Worm (Caenorhabditis elegans) whole organism, L4 larva: ENCODE results near the gene selt-1.1.

Experiments
- F37D6.2 ChIP-seq: sonication (generic microtip); optimal IDR thresholded peaks from 2 replicates; lab custom pipeline; 2016; ENCODE audit warnings: mild to moderate bottlenecking, missing genetic modification characterization, missing compliant biosample characterization
- F44E2.7 ChIP-seq: fragments of 200-800 bp; sonication (Bioruptor generic); IDR thresholded peaks from 2 replicates; pipeline ENCODE4 v2.1.2; 2022; ENCODE audit warnings: missing genetic modification characterization, missing compliant biosample characterization
- F49E8.2 ChIP-seq: sonication (generic microtip); optimal IDR thresholded peaks from 2 replicates; lab custom pipeline; 2016; ENCODE audit warnings: missing compliant biosample characterization, mild to moderate bottlenecking, missing genetic modification characterization, borderline replicate concordance
- R02D3.7 ChIP-seq: fragments of 150-350 bp; sonication (generic microtip); optimal IDR thresholded peaks from 3 replicates; lab custom pipeline; 2014; ENCODE audit warnings: missing biosample characterization, missing genetic modification characterization
- T20F7.1 ChIP-seq: fragments of 200-800 bp; sonication (Bioruptor generic); optimal IDR thresholded peaks from 2 replicates; lab custom pipeline; 2018; ENCODE audit warnings: mild to moderate bottlenecking, missing genetic modification characterization, missing compliant biosample characterization
- Y48G9A.11 ChIP-seq: fragments of 200-800 bp; sonication (Bioruptor generic); IDR thresholded peaks from 2 replicates; pipeline ENCODE4 v1.3.6; 2022; ENCODE audit warnings: missing genetic modification reagents, missing genetic modification characterization, missing compliant biosample characterization
- ZK546.5 ChIP-seq, 2 experiments: sonication (generic microtip); optimal IDR thresholded peaks; 2 replicates each; lab custom pipeline; 2017; ENCODE audit warnings: missing biosample characterization in 2 of 2, missing genetic modification characterization in 2 of 2
- aha-1 ChIP-seq: fragments of 150-350 bp; peaks from one replicate; lab custom pipeline; 2014; ENCODE audit warnings: missing biosample characterization, missing genetic modification characterization
- arid-1 ChIP-seq: fragments of 200-800 bp; sonication (Bioruptor generic); conservative IDR thresholded peaks from 2 replicates; pipeline ENCODE4 v1.3.6; 2022; ENCODE audit warnings: missing genetic modification reagents, missing genetic modification characterization, missing compliant biosample characterization
- ceh-20 ChIP-seq: fragments of 200-800 bp; sonication (Bioruptor generic); IDR thresholded peaks from 2 replicates; pipeline ENCODE4 v1.3.6; 2022; ENCODE audit warnings: missing genetic modification reagents, missing genetic modification characterization, missing compliant biosample characterization
- ceh-28 ChIP-seq: fragments of 150-350 bp; optimal IDR thresholded peaks from 2 replicates; lab custom pipeline; 2014; ENCODE audit warnings: missing biosample characterization, missing genetic modification reagents, missing genetic modification characterization
- ceh-32 ChIP-seq: sonication (generic microtip); optimal IDR thresholded peaks from 2 replicates; lab custom pipeline; 2016; ENCODE audit warnings: mild to moderate bottlenecking, missing genetic modification characterization, missing compliant biosample characterization; ENCODE audit not compliant: poor library complexity
- ceh-44 ChIP-seq: fragments of 200-800 bp; sonication (Bioruptor generic); IDR thresholded peaks from 2 replicates; pipeline ENCODE4 v1.3.6; 2022; ENCODE audit warnings: missing genetic modification reagents, missing genetic modification characterization, missing compliant biosample characterization
- ceh-82 ChIP-seq: sonication (generic microtip); optimal IDR thresholded peaks from 2 replicates; lab custom pipeline; 2017; ENCODE audit warnings: missing biosample characterization, missing genetic modification characterization
- daf-12 ChIP-seq: fragments of 150-350 bp; optimal IDR thresholded peaks from 2 replicates; lab custom pipeline; 2014; ENCODE audit warnings: missing biosample characterization, missing genetic modification reagents, missing genetic modification characterization
- daf-16 ChIP-seq, 3 experiments: sonication (generic microtip); optimal IDR thresholded peaks; 2 replicates each; lab custom pipeline; 2016 to 2017; ENCODE audit warnings: missing genetic modification characterization in 3 of 3, missing genetic modification reagents in 3 of 3, mild to moderate bottlenecking in 2 of 3, missing compliant biosample characterization in 2 of 3, missing biosample characterization in 1 of 3, moderate library complexity in 1 of 3
- dmd-6 ChIP-seq: fragments of 200-800 bp; sonication (Bioruptor generic); IDR thresholded peaks from 2 replicates; pipeline ENCODE4 v1.3.6; 2022; ENCODE audit warnings: missing genetic modification reagents, missing genetic modification characterization, missing compliant biosample characterization
- dmd-8 ChIP-seq: fragments of 200-800 bp; sonication (Bioruptor generic); IDR thresholded peaks from 2 replicates; pipeline ENCODE4 v1.3.6; 2022; ENCODE audit warnings: missing genetic modification characterization, missing compliant biosample characterization
- dpl-1 ChIP-seq: fragments of 150-350 bp; optimal IDR thresholded peaks from 2 replicates; lab custom pipeline; 2014; ENCODE audit warnings: missing biosample characterization, missing genetic modification reagents, missing genetic modification characterization
- duxl-1 ChIP-seq: sonication (generic microtip); optimal IDR thresholded peaks from 2 replicates; lab custom pipeline; 2016; ENCODE audit warnings: mild to moderate bottlenecking, missing genetic modification characterization, moderate library complexity, missing compliant biosample characterization; ENCODE audit not compliant: poor library complexity
- dve-1 ChIP-seq: sonication (generic microtip); optimal IDR thresholded peaks from 2 replicates; lab custom pipeline; 2017; ENCODE audit warnings: antibody characterized with exemption, mild to moderate bottlenecking, missing genetic modification characterization, missing compliant biosample characterization; ENCODE audit not compliant: insufficient read depth
- hif-1 ChIP-seq, 2 experiments: sonication (generic microtip); optimal IDR thresholded peaks; 2 replicates each; lab custom pipeline; 2016 to 2017; ENCODE audit warnings: missing compliant biosample characterization in 2 of 2, missing genetic modification characterization in 2 of 2, missing genetic modification reagents in 2 of 2, missing genotype in 2 of 2, mild to moderate bottlenecking in 1 of 2
- jun-1 ChIP-seq: fragments of 150-350 bp; optimal IDR thresholded peaks from 2 replicates; lab custom pipeline; 2014; ENCODE audit warnings: missing biosample characterization, missing genetic modification reagents, missing genetic modification characterization
- lim-7 ChIP-seq: fragments of 200-800 bp; sonication (Bioruptor generic); IDR thresholded peaks from 2 replicates; pipeline ENCODE4 v1.3.6; 2022; ENCODE audit warnings: missing genetic modification characterization, missing compliant biosample characterization
- lin-1 ChIP-seq: fragments of 200-800 bp; sonication (Bioruptor generic); IDR thresholded peaks from 2 replicates; pipeline ENCODE4 v1.3.6; 2022; ENCODE audit warnings: missing genetic modification reagents, missing genetic modification characterization, missing compliant biosample characterization
- lsy-2 ChIP-seq, 2 experiments: fragments of 150-350 bp in 1 of 2; sonication (generic microtip) in 1 of 2; optimal IDR thresholded peaks; 2 replicates each; lab custom pipeline; 2014 to 2017; ENCODE audit warnings: missing biosample characterization in 2 of 2, missing genetic modification characterization in 2 of 2
- madf-5 ChIP-seq, 2 experiments: fragments of 200-800 bp; sonication (Bioruptor generic); IDR thresholded peaks; 2 replicates each; pipeline ENCODE4 v1.3.6; 2022; ENCODE audit warnings: missing compliant biosample characterization in 2 of 2, missing genetic modification characterization in 2 of 2
- mdl-1 ChIP-seq, 2 experiments: fragments of 150-350 bp in 1 of 2; sonication (generic microtip) in 1 of 2; optimal IDR thresholded peaks; 2 replicates each; lab custom pipeline; 2014 to 2017; ENCODE audit warnings: missing biosample characterization in 2 of 2, missing genetic modification characterization in 2 of 2
- mep-1 ChIP-seq: fragments of 150-350 bp; sonication (generic microtip); optimal IDR thresholded peaks from 3 replicates; lab custom pipeline; 2014; ENCODE audit warnings: missing biosample characterization, missing genetic modification characterization
- mes-2 ChIP-seq: sonication (generic microtip); optimal IDR thresholded peaks from 2 replicates; lab custom pipeline; 2016; ENCODE audit warnings: missing genotype, mild to moderate bottlenecking, missing genetic modification characterization, missing compliant biosample characterization; ENCODE audit not compliant: poor library complexity, severe bottlenecking
- mxl-3 ChIP-seq: fragments of 200-800 bp; sonication (Bioruptor generic); optimal IDR thresholded peaks from 2 replicates; lab custom pipeline; 2018; ENCODE audit warnings: mild to moderate bottlenecking, missing genetic modification characterization, missing compliant biosample characterization
- nhr-102 ChIP-seq: sonication (generic microtip); optimal IDR thresholded peaks from 2 replicates; lab custom pipeline; 2016; ENCODE audit warnings: mild to moderate bottlenecking, missing genetic modification characterization, moderate library complexity, missing compliant biosample characterization
- nhr-11 ChIP-seq: fragments of 150-350 bp; optimal IDR thresholded peaks from 2 replicates; lab custom pipeline; 2014; ENCODE audit warnings: missing biosample characterization, missing genetic modification characterization
- nhr-237 ChIP-seq: sonication (generic microtip); optimal IDR thresholded peaks from 2 replicates; lab custom pipeline; 2017; ENCODE audit warnings: missing biosample characterization, missing genetic modification characterization
- nhr-28 ChIP-seq: fragments of 150-350 bp; optimal IDR thresholded peaks from 2 replicates; lab custom pipeline; 2014; ENCODE audit warnings: missing biosample characterization, missing genetic modification characterization
- nhr-42 ChIP-seq: fragments of 200-800 bp; sonication (Bioruptor generic); IDR thresholded peaks from 2 replicates; pipeline ENCODE4 v1.3.6; 2022; ENCODE audit warnings: missing genetic modification characterization, missing compliant biosample characterization
- nhr-6 ChIP-seq: fragments of 150-350 bp; optimal IDR thresholded peaks from 2 replicates; lab custom pipeline; 2014; ENCODE audit warnings: missing biosample characterization, missing genetic modification characterization
- pha-4 ChIP-seq, 2 experiments: fragments of 150-350 bp in 1 of 2; fragments of 200-800 bp in 1 of 2; sonication (Bioruptor generic) in 1 of 2; IDR thresholded peaks in 1 of 2; optimal IDR thresholded peaks in 1 of 2; 2 replicates each; pipeline versions ENCODE4 v1.3.6 to Lab custom; 2014 to 2022; ENCODE audit warnings: missing genetic modification characterization in 2 of 2, missing genetic modification reagents in 2 of 2, missing biosample characterization in 1 of 2, missing compliant biosample characterization in 1 of 2
- rbr-2 ChIP-seq: sonication (generic microtip); optimal IDR thresholded peaks from 2 replicates; lab custom pipeline; 2016; ENCODE audit warnings: missing genotype, missing genetic modification characterization, missing compliant biosample characterization
- set-16 ChIP-seq: fragments of 200-800 bp; sonication (Bioruptor generic); IDR thresholded peaks from 2 replicates; pipeline ENCODE4 v1.3.6; 2022; ENCODE audit warnings: missing genetic modification reagents, missing genetic modification characterization, missing compliant biosample characterization
- snpc-1.2 ChIP-seq: fragments of 200-800 bp; sonication (Bioruptor generic); IDR thresholded peaks from 2 replicates; pipeline ENCODE4 v1.3.6; 2022; ENCODE audit warnings: missing genetic modification reagents, missing genetic modification characterization, missing compliant biosample characterization
- spr-3 ChIP-seq: fragments of 200-800 bp; sonication (Bioruptor generic); optimal IDR thresholded peaks from 2 replicates; lab custom pipeline; 2018; ENCODE audit warnings: mild to moderate bottlenecking, missing genetic modification characterization, missing compliant biosample characterization
- tra-1 ChIP-seq: fragments of 200-800 bp; sonication (Bioruptor generic); IDR thresholded peaks from 2 replicates; pipeline ENCODE4 v1.3.6; 2022; ENCODE audit warnings: missing genetic modification reagents, missing genetic modification characterization, missing compliant biosample characterization
- unc-62 ChIP-seq, 3 experiments: fragments of 150-350 bp in 1 of 3; sonication (generic microtip); optimal IDR thresholded peaks in 2 of 3; peaks in 1 of 3; 1 replicate in 1 of 3; 2 replicates in 2 of 3; lab custom pipeline; 2014 to 2017; ENCODE audit warnings: missing biosample characterization in 3 of 3, missing genetic modification characterization in 3 of 3, missing genetic modification reagents in 3 of 3, missing genotype in 1 of 3
- zag-1 ChIP-seq: fragments of 150-350 bp; optimal IDR thresholded peaks from 2 replicates; lab custom pipeline; 2014; ENCODE audit warnings: missing biosample characterization, missing genetic modification characterization

selt-1.1 gene

DNA sequence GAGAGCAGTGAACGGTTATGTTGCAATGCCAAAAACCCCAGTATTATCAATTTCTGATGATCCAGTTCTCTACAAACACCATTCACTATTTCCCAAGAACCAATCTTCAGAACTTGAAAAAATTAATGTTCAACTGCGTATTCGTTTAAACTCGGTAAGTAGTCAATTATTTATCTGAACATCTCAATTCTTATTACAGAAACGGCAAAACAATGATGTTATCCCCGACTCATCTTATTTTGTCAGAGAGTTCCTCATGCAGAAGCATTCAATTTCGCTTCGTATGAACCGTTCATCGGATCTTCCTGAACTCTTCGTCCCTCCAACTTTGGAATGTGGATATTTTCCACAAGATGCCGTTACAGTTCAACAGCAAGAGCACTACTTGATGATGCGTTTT, 22.6 kb downstream of the selt-1.1 start:
- peak in 1 of 2 experiments; percentile 91 for TF ChIP-seq unc-62 (GFP tag; optimal IDR thresholded peaks at IDR 0.05 in 1 of 2; lab: Kevin White, UChicago)
- TF ChIP-seq unc-62 (tag; optimal IDR thresholded peaks at IDR 0.05; lab: Kevin White, UChicago) = no peak
- TF ChIP-seq zag-1 (tag; lab: Kevin White, UChicago) = no peak
- no peak for TF ChIP-seq tra-1 (GFP tag; lab: Robert Waterston, UW)
- TF ChIP-seq nhr-102 (tag; lab: Kevin White, UChicago) = no peak
- no peak for TF ChIP-seq pha-4 (GFP tag; IDR thresholded peaks at IDR 0.05; lab: Robert Waterston, UW)
- TF ChIP-seq pha-4 (tag; optimal IDR thresholded peaks at IDR 0.05; lab: Kevin White, UChicago) = no peak
- TF ChIP-seq, all 104 proteins: peak for 1

ce11 chrX:11522058-11522757, 24.1 kb downstream of the selt-1.1 start, which contains the start of gene sdc-2:
sdc-2 (plus strand) TSS chrX:11522707.
- TF ChIP-seq lsy-2 (tag; optimal IDR thresholded peaks at IDR 0.05; lab: Kevin White, UChicago) (peak in 1 of 2 experiments; percentile 55), set-16 (GFP tag; lab: Robert Waterston, UW) (no peak), dmd-8 (GFP tag; lab: Robert Waterston, UW) (no peak), madf-5 (GFP tag; IDR thresholded peaks at IDR 0.05; lab: Robert Waterston, UW) (no peak), spr-3 (GFP tag; lab: Kevin White, UChicago) (no peak), daf-12 (tag; lab: Kevin White, UChicago) (no peak), jun-1 (tag; lab: Kevin White, UChicago) (peak; percentile 50), mep-1 (tag; lab: Kevin White, UChicago) (peak; percentile 97), hif-1 (tag; optimal IDR thresholded peaks at IDR 0.05; lab: Kevin White, UChicago) (peak in 1 of 2 experiments; percentile 36), dve-1 (tag; lab: Kevin White, UChicago) (peak; percentile 94), nhr-42 (GFP tag; lab: Robert Waterston, UW) (peak; percentile 85), ceh-28 (peak; percentile 17), nhr-237 (tag; lab: Kevin White, UChicago) (peak; percentile 20), dmd-6 (GFP tag; lab: Robert Waterston, UW) (peak; percentile 68), aha-1 (tag; lab: Kevin White, UChicago) (peak; percentile 97), nhr-6 (tag; lab: Kevin White, UChicago) (peak; percentile 80), ceh-32 (tag; lab: Kevin White, UChicago) (no peak), dpl-1 (GFP tag; lab: Kevin White, UChicago) (peak; percentile 39), ceh-82 (tag; lab: Kevin White, UChicago) (no peak), R02D3.7 (no peak), nhr-28 (tag; lab: Kevin White, UChicago) (peak; percentile 83), lin-1 (GFP tag; lab: Robert Waterston, UW) (no peak), F44E2.7 (GFP tag; lab: Robert Waterston, UW) (no peak), nhr-11 (peak; percentile 75), Y48G9A.11 (GFP tag; lab: Robert Waterston, UW) (no peak), F49E8.2 (tag; lab: Kevin White, UChicago) (no peak), pha-4 (GFP tag; IDR thresholded peaks at IDR 0.05; lab: Robert Waterston, UW) (no peak; the same call in none of the 2 replicates), pha-4 (tag; optimal IDR thresholded peaks at IDR 0.05; lab: Kevin White, UChicago) (peak; percentile 83), snpc-1.2 (GFP tag; lab: Robert Waterston, UW) (no peak), mxl-3 (GFP tag; lab: Kevin White, UChicago) (peak; percentile 57), rbr-2 (tag; lab: Kevin White, UChicago) (peak; percentile 81), lim-7 (GFP tag; lab: Robert Waterston, UW) (no peak), mdl-1 (tag; optimal IDR thresholded peaks at IDR 0.05; lab: Kevin White, UChicago) (peak in 1 of 2 experiments; percentile 49), ZK546.5 (tag; optimal IDR thresholded peaks at IDR 0.05; lab: Kevin White, UChicago) (no peak), daf-16 (GFP tag; optimal IDR thresholded peaks at IDR 0.05; lab: Kevin White, UChicago) (peak in 1 of 2 experiments; percentile 82), daf-16 (tag; optimal IDR thresholded peaks at IDR 0.05; lab: Kevin White, UChicago) (peak; percentile 87), ceh-20 (GFP tag; lab: Robert Waterston, UW) (peak; percentile 66), F37D6.2 (peak; percentile 77), arid-1 (GFP tag; lab: Robert Waterston, UW) (peak; percentile 48; the same call in 1 of the 2 replicates), T20F7.1 (no peak), ceh-44 (GFP tag; lab: Robert Waterston, UW) (no peak), duxl-1 (tag; lab: Kevin White, UChicago) (peak; percentile 87), mes-2 (tag; lab: Kevin White, UChicago) (peak; percentile 88)
